Worm (Caenorhabditis elegans) whole organism, young adult: ENCODE data around the gene T26C11.8.
A peak's percentile ranks its signal among the peaks of the same experiment; 100 is the strongest.

ENCODE experiments used
- C17E4.6 ChIP-seq: fragments of 200-800 bp; sonication (Bioruptor generic); IDR thresholded peaks from 2 replicates; pipeline ENCODE4 v1.3.6; 2022; ENCODE audit warnings: missing genetic modification reagents, missing genetic modification characterization, missing compliant biosample characterization
- F10E7.11 ChIP-seq: sonication (generic microtip); optimal IDR thresholded peaks from 2 replicates; lab custom pipeline; 2017; ENCODE audit warnings: mild to moderate bottlenecking, missing genetic modification characterization, moderate library complexity, missing compliant biosample characterization
- F22D6.2 ChIP-seq: sonication (generic microtip); optimal IDR thresholded peaks from 2 replicates; lab custom pipeline; 2016; ENCODE audit warnings: mild to moderate bottlenecking, missing genetic modification characterization, missing compliant biosample characterization
- F37B4.10 ChIP-seq: fragments of 200-800 bp; sonication (Bioruptor generic); IDR thresholded peaks from 2 replicates; pipeline ENCODE4 v1.3.6; 2022; ENCODE audit warnings: missing genetic modification characterization, missing compliant biosample characterization
- F39B2.1 ChIP-seq: fragments of 200-800 bp; sonication (Bioruptor generic); IDR thresholded peaks from 2 replicates; pipeline ENCODE4 v1.3.6; 2022; ENCODE audit warnings: missing genetic modification reagents, missing genetic modification characterization, missing compliant biosample characterization
- F49E8.2 ChIP-seq: sonication (generic microtip); optimal IDR thresholded peaks from 3 replicates; lab custom pipeline; 2017; ENCODE audit warnings: missing genetic modification characterization, mild to moderate bottlenecking, missing compliant biosample characterization, antibody characterized with exemption, moderate library complexity; ENCODE audit not compliant: insufficient read depth
- F57C9.4 ChIP-seq: sonication (generic microtip); optimal IDR thresholded peaks from 2 replicates; lab custom pipeline; 2017; ENCODE audit warnings: mild to moderate bottlenecking, missing genetic modification characterization, missing compliant biosample characterization
- Y53G8AR.9 ChIP-seq: fragments of 200-800 bp; sonication (Bioruptor generic); conservative IDR thresholded peaks from 2 replicates; pipeline ENCODE4 v1.3.6; 2022; ENCODE audit warnings: missing genetic modification reagents, missing genetic modification characterization, missing compliant biosample characterization
- Y56A3A.18 ChIP-seq: fragments of 200-800 bp; sonication (Bioruptor generic); IDR thresholded peaks from 2 replicates; pipeline ENCODE4 v1.3.6; 2022; ENCODE audit warnings: missing genetic modification reagents, missing genetic modification characterization, missing compliant biosample characterization
- Y95B8A.8 ChIP-seq: fragments of 200-800 bp; sonication (Bioruptor generic); IDR thresholded peaks from 2 replicates; pipeline ENCODE4 v1.3.6; 2022; ENCODE audit warnings: missing genetic modification reagents, missing genetic modification characterization, missing compliant biosample characterization
- atf-7 ChIP-seq: sonication (generic microtip); optimal IDR thresholded peaks from 2 replicates; lab custom pipeline; 2017; ENCODE audit warnings: mild to moderate bottlenecking, missing genetic modification characterization, missing compliant biosample characterization
- attf-5 ChIP-seq: fragments of 200-800 bp; sonication (Bioruptor generic); optimal IDR thresholded peaks from 2 replicates; lab custom pipeline; 2018; ENCODE audit warnings: mild to moderate bottlenecking, missing genetic modification characterization, missing compliant biosample characterization
- ccch-3 ChIP-seq: fragments of 200-800 bp; sonication (Bioruptor generic); optimal IDR thresholded peaks from 2 replicates; lab custom pipeline; 2018; ENCODE audit warnings: mild to moderate bottlenecking, missing genetic modification characterization, missing compliant biosample characterization
- cebp-1 ChIP-seq, 2 experiments: fragments of 200-800 bp in 1 of 2; sonication (Bioruptor generic) in 1 of 2; sonication (generic microtip) in 1 of 2; IDR thresholded peaks in 1 of 2; optimal IDR thresholded peaks in 1 of 2; 2 replicates each; pipeline versions ENCODE4 v1.3.6 to Lab custom; 2017 to 2022; ENCODE audit warnings: missing compliant biosample characterization in 2 of 2, missing genetic modification characterization in 2 of 2, mild to moderate bottlenecking in 1 of 2, missing genetic modification reagents in 1 of 2, moderate library complexity in 1 of 2
- ceh-40 ChIP-seq: fragments of 200-800 bp; sonication (Bioruptor generic); IDR thresholded peaks from 2 replicates; pipeline ENCODE4 v1.3.6; 2022; ENCODE audit warnings: missing genetic modification characterization, missing compliant biosample characterization
- chd-7 ChIP-seq: sonication (generic microtip); optimal IDR thresholded peaks from 2 replicates; lab custom pipeline; 2016; ENCODE audit warnings: mild to moderate bottlenecking, missing genetic modification characterization, moderate library complexity, missing compliant biosample characterization
- dpl-1 ChIP-seq: fragments of 150-350 bp; optimal IDR thresholded peaks from 2 replicates; lab custom pipeline; 2014; ENCODE audit warnings: missing biosample characterization, missing genetic modification reagents, missing genetic modification characterization
- egrh-3 ChIP-seq: fragments of 200-800 bp; sonication (Bioruptor generic); IDR thresholded peaks from 2 replicates; pipeline ENCODE4 v1.3.6; 2022; ENCODE audit warnings: missing genetic modification reagents, missing genetic modification characterization, missing compliant biosample characterization
- fkh-3 ChIP-seq: sonication (generic microtip); optimal IDR thresholded peaks from 2 replicates; lab custom pipeline; 2016; ENCODE audit warnings: mild to moderate bottlenecking, missing genetic modification characterization, missing compliant biosample characterization
- hmg-1.2 ChIP-seq: fragments of 200-800 bp; sonication (Bioruptor generic); IDR thresholded peaks from 2 replicates; pipeline ENCODE4 v1.3.6; 2022; ENCODE audit warnings: missing genetic modification reagents, missing genetic modification characterization, missing compliant biosample characterization
- lag-1 ChIP-seq: fragments of 200-800 bp; sonication (Bioruptor generic); IDR thresholded peaks from 2 replicates; pipeline ENCODE4 v1.3.6; 2022; ENCODE audit warnings: missing genetic modification reagents, missing genetic modification characterization, missing compliant biosample characterization
- let-607 ChIP-seq, 2 experiments: fragments of 200-800 bp in 1 of 2; sonication (Bioruptor generic) in 1 of 2; sonication (generic microtip) in 1 of 2; optimal IDR thresholded peaks; 2 replicates each; lab custom pipeline; 2016 to 2018; ENCODE audit warnings: mild to moderate bottlenecking in 2 of 2, missing compliant biosample characterization in 2 of 2, missing genetic modification characterization in 2 of 2, moderate library complexity in 2 of 2, missing genotype in 1 of 2
- lin-40 ChIP-seq: sonication (generic microtip); optimal IDR thresholded peaks from 2 replicates; lab custom pipeline; 2016; ENCODE audit warnings: missing genetic modification characterization, mild to moderate bottlenecking, missing compliant biosample characterization, missing genotype, missing genetic modification reagents
- mcd-1 ChIP-seq: fragments of 200-800 bp; sonication (Bioruptor generic); IDR thresholded peaks from 2 replicates; pipeline ENCODE4 v1.3.6; 2022; ENCODE audit warnings: missing genetic modification reagents, missing genetic modification characterization, missing compliant biosample characterization
- nhr-120 ChIP-seq: fragments of 200-800 bp; sonication (Bioruptor generic); IDR thresholded peaks from 2 replicates; pipeline ENCODE4 v1.3.6; 2022; ENCODE audit warnings: missing genetic modification characterization, missing compliant biosample characterization
- nhr-80 ChIP-seq: sonication (generic microtip); optimal IDR thresholded peaks from 2 replicates; lab custom pipeline; 2016; ENCODE audit warnings: missing genetic modification characterization, missing compliant biosample characterization
- pha-4 ChIP-seq: fragments of 150-350 bp; sonication (generic microtip); optimal IDR thresholded peaks from 2 replicates; lab custom pipeline; 2014; ENCODE audit warnings: missing biosample characterization, missing genetic modification reagents, missing genetic modification characterization
- tbp1 ChIP-seq: fragments of 200-800 bp; sonication (Bioruptor generic); optimal IDR thresholded peaks from 2 replicates; lab custom pipeline; 2018; ENCODE audit warnings: mild to moderate bottlenecking, missing genetic modification characterization, missing compliant biosample characterization
- tbx-9 ChIP-seq: sonication (generic microtip); optimal IDR thresholded peaks from 2 replicates; lab custom pipeline; 2016; ENCODE audit warnings: borderline replicate concordance, missing genetic modification characterization, inconsistent platforms, missing compliant biosample characterization
- ztf-25 ChIP-seq: fragments of 200-800 bp; sonication (Bioruptor generic); IDR thresholded peaks from 2 replicates; pipeline ENCODE4 v1.3.6; 2022; ENCODE audit warnings: missing genetic modification reagents, missing genetic modification characterization, missing compliant biosample characterization
- ztf-26 ChIP-seq: sonication (generic microtip); optimal IDR thresholded peaks from 2 replicates; lab custom pipeline; 2017; ENCODE audit warnings: missing genetic modification characterization, missing compliant biosample characterization
- ztf-28 ChIP-seq: fragments of 200-800 bp; sonication (Bioruptor generic); IDR thresholded peaks from 2 replicates; pipeline ENCODE4 v1.3.6; 2022; ENCODE audit warnings: missing genetic modification reagents, missing genetic modification characterization, missing compliant biosample characterization
- ztf-3 ChIP-seq: fragments of 200-800 bp; sonication (Bioruptor generic); optimal IDR thresholded peaks from 2 replicates; lab custom pipeline; 2018; ENCODE audit warnings: mild to moderate bottlenecking, missing genetic modification characterization, missing compliant biosample characterization
- ztf-6 ChIP-seq: fragments of 200-800 bp; sonication (Bioruptor generic); IDR thresholded peaks from 2 replicates; pipeline ENCODE4 v1.3.6; 2022; ENCODE audit warnings: missing genetic modification reagents, missing genetic modification characterization, missing compliant biosample characterization

T26C11.8 gene

DNA sequence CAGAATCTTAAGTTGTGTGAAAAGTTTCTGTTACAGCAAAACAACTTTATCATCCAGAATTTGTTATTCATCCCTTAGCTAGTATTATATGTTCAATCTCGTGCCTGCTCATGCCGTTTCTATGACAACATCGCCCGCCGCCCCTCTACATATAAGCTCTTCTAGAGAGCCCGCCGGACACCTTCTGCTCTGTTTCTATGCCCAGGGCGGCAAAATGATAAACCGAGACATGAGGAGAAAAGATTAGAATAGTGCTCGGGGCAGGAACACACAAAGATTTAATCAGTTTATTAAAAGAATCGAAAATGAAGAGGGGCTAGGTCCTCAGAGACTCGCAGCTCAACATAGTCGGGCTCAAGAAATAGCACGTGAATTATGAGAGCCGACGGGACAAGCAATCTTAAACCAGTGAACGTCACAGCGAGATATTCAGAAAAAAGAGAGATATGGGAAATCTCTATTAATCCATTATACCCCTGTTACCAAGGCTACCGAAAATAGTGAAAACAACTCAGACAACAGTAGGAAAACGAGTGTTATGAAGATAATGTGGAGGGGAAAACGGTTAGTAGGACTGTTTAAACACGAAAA, 28.0 kb downstream of the T26C11.8 start (continued):
- TF ChIP-seq fkh-3 (tag; lab: Kevin White, UChicago) (no peak), ztf-26 (tag; lab: Kevin White, UChicago) (peak; percentile 41), nhr-80 (peak; percentile 50), F22D6.2 (tag; lab: Kevin White, UChicago) (peak; percentile 37), chd-7 (tag; lab: Kevin White, UChicago) (peak; percentile 9), Y53G8AR.9 (GFP tag; lab: Robert Waterston, UW) (no peak), dpl-1 (no peak), F10E7.11 (peak; percentile 31), F39B2.1 (GFP tag; lab: Robert Waterston, UW) (no peak), atf-7 (tag; lab: Kevin White, UChicago) (peak; percentile 57), cebp-1 (GFP tag; IDR thresholded peaks at IDR 0.05; lab: Robert Waterston, UW) (no peak), cebp-1 (tag; optimal IDR thresholded peaks at IDR 0.05; lab: Kevin White, UChicago) (peak; percentile 80), F57C9.4 (tag; lab: Kevin White, UChicago) (no peak), Y56A3A.18 (peak; percentile 90; the same call in 1 of the 2 replicates), egrh-3 (GFP tag; lab: Robert Waterston, UW) (no peak), lin-40 (tag; lab: Kevin White, UChicago) (peak; percentile 91), ceh-40 (GFP tag; lab: Robert Waterston, UW) (no peak), attf-5 (GFP tag; lab: Kevin White, UChicago) (no peak), ztf-25 (GFP tag; lab: Robert Waterston, UW) (no peak), hmg-1.2 (GFP tag; lab: Robert Waterston, UW) (no peak; the same call in 1 of the 2 replicates), ztf-3 (GFP tag; lab: Kevin White, UChicago) (no peak), ccch-3 (GFP tag; lab: Kevin White, UChicago) (no peak)

DNA sequence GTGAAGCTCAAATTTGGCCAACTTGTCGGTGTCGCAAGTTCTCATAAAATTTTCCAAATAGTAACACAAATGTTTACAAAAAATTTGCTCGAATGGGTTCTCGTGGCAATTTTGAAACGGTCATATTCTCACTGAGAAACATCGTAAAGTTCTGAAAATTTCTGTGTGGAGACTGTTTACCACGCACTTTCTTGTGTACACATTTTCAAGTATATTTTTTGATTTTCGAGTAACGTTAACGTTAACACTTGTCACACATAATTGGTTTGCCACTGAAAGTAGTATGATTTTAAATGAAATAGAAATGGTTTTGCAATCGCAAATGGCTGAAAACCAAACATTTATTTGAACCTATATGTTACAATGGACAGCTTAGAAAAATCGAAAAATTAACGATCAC, 30.3 kb downstream of the T26C11.8 start:
- no peak for TF ChIP-seq ztf-28 (GFP tag; lab: Robert Waterston, UW)
- no peak for TF ChIP-seq ccch-3 (GFP tag; lab: Kevin White, UChicago)
- no peak for TF ChIP-seq C17E4.6
- TF ChIP-seq, all 124 proteins: peak for 0

DNA sequence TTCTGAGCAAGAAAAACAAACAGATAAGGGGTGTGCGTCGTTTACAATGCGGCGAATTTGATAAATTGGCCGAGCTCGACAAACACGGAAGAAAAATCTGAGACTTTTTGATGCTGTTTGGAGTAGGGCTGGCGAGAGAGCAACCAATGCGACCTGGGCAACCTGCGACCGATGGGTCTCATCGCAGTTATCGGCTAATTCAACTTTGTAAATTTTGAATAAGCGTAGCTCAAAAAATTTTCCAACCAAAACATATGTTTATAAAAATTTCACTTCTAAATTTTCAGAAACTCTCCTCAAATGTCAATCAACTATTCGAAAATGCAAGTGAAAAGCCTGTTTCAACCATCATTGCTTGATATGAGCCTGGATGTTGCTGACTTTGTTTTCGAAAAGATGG, 31.4 kb downstream of the T26C11.8 start, which contains the start of gene B0294.3:
B0294.3 (plus strand) TSS at position 301 of the 400 bp plus-strand sequence.
- TF ChIP-seq mcd-1 (GFP tag; lab: Robert Waterston, UW): no peak

DNA sequence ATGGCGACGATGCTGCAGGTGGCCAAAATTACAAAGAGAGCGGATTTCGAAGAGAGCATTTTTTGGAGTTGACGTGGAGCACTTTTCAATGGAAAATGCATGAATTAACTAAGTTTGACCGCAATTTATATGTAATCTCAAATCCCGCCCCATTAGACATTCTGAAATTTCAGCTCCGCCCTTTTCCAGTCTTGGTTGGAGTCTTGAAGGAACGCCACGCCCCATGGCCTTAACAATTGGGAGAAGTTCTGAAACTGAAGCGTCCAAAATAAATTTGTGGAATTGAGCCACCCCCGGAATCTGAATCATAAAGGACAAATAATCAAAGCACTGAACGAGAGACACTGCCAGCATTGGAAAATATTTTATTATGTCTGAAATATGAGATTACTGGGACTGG, 36.7 kb downstream of the T26C11.8 start, which contains the start of gene B0294.1:
B0294.1 (minus strand) TSS at position 101 of the 400 bp plus-strand sequence.
- no peak for TF ChIP-seq ztf-3 (GFP tag; lab: Kevin White, UChicago)
- TF ChIP-seq tbp1 (GFP tag; lab: Kevin White, UChicago): no peak
- no peak for TF ChIP-seq tbx-9
- no peak for TF ChIP-seq let-607 (tag; optimal IDR thresholded peaks at IDR 0.05; lab: Kevin White, UChicago)
- no peak for TF ChIP-seq pha-4
- no peak for TF ChIP-seq nhr-120 (GFP tag; lab: Robert Waterston, UW)
- no peak for TF ChIP-seq Y95B8A.8 (GFP tag; lab: Robert Waterston, UW)
- TF ChIP-seq lag-1 (GFP tag; lab: Robert Waterston, UW): no peak
- no peak for TF ChIP-seq F37B4.10 (GFP tag; lab: Robert Waterston, UW)
- TF ChIP-seq F49E8.2 (tag; lab: Kevin White, UChicago): no peak
- no peak for TF ChIP-seq ztf-6 (GFP tag; lab: Robert Waterston, UW)
